Worm (Caenorhabditis elegans): Measurements from ENCODE around the gene T10G3.8.

ce11 chrV:13511618-13512017, 35.4 kb upstream of the T10G3.8 start, which contains the start of gene avr-15:
- TF ChIP-seq pha-2 (tag; optimal IDR thresholded peaks at IDR 0.05), result no peak
- TF ChIP-seq ama-1 (optimal IDR thresholded peaks at IDR 0.05), result no peak
- TF ChIP-seq F13H6.1 (tag; optimal IDR thresholded peaks at IDR 0.05), result no peak
- no peak for TF ChIP-seq dmd-4 (tag; optimal IDR thresholded peaks at IDR 0.05; ENCODE audit: borderline replicate concordance)
- no peak for TF ChIP-seq fkh-10 (GFP tag; optimal IDR thresholded peaks at IDR 0.05)
- TF ChIP-seq ets-4 (tag; optimal IDR thresholded peaks at IDR 0.05), result no peak
- TF ChIP-seq tbx-2 (tag; optimal IDR thresholded peaks at IDR 0.05), result no peak
- TF ChIP-seq pqm-1 (tag; optimal IDR thresholded peaks at IDR 0.05), result no peak
- no peak for TF ChIP-seq unc-86 (tag; optimal IDR thresholded peaks at IDR 0.05)
- no peak for TF ChIP-seq ahr-1 (tag; optimal IDR thresholded peaks at IDR 0.05)
- no peak for TF ChIP-seq pag-3 (tag; optimal IDR thresholded peaks at IDR 0.05; ENCODE audit: borderline replicate concordance)
